Worm (Caenorhabditis elegans) whole organism, early embryonic: ENCODE measurements around the gene F08F3.10.

Source experiments
- B0310.2 ChIP-seq: sonication (generic microtip); optimal IDR thresholded peaks from 2 replicates; lab custom pipeline; 2016; ENCODE audit warnings: mild to moderate bottlenecking, missing genetic modification characterization, missing compliant biosample characterization
- F13C5.2 ChIP-seq: sonication (generic microtip); optimal IDR thresholded peaks from 2 replicates; lab custom pipeline; 2017; ENCODE audit warnings: mild to moderate bottlenecking, missing genetic modification characterization, inconsistent platforms, missing compliant biosample characterization
- aly-1 ChIP-seq: sonication (generic microtip); optimal IDR thresholded peaks from 2 replicates; lab custom pipeline; 2016; ENCODE audit warnings: missing genetic modification characterization, missing compliant biosample characterization
- ama-1 ChIP-seq: fragments of 150-350 bp; optimal IDR thresholded peaks from 2 replicates; lab custom pipeline; 2014
- ceh-13 ChIP-seq: fragments of 200-800 bp; sonication (Bioruptor generic); optimal IDR thresholded peaks from 2 replicates; lab custom pipeline; 2018; ENCODE audit warnings: mild to moderate bottlenecking, missing genetic modification characterization, missing compliant biosample characterization
- ceh-36 ChIP-seq: sonication (generic microtip); optimal IDR thresholded peaks from 2 replicates; lab custom pipeline; 2016; ENCODE audit warnings: missing genetic modification characterization, inconsistent platforms, missing compliant biosample characterization
- ets-7 ChIP-seq: sonication (generic microtip); optimal IDR thresholded peaks from 2 replicates; lab custom pipeline; 2016; ENCODE audit warnings: missing genotype, missing genetic modification characterization, missing compliant biosample characterization
- flt-1 ChIP-seq: fragments of 200-800 bp; sonication (Bioruptor generic); IDR thresholded peaks from 2 replicates; pipeline ENCODE4 v1.3.6; 2022; ENCODE audit warnings: missing genetic modification characterization, missing compliant biosample characterization
- hmbx-1 ChIP-seq: sonication (generic microtip); optimal IDR thresholded peaks from 2 replicates; lab custom pipeline; 2016; ENCODE audit warnings: mild to moderate bottlenecking, missing genetic modification characterization, missing compliant biosample characterization
- hmg-4 ChIP-seq: fragments of 200-800 bp; sonication (Bioruptor generic); optimal IDR thresholded peaks from 2 replicates; lab custom pipeline; 2018; ENCODE audit warnings: mild to moderate bottlenecking, missing genetic modification characterization, missing compliant biosample characterization
- hnd-1 ChIP-seq: sonication (generic microtip); optimal IDR thresholded peaks from 2 replicates; lab custom pipeline; 2016; ENCODE audit warnings: missing genetic modification characterization, missing compliant biosample characterization
- pes-1 ChIP-seq: fragments of 200-800 bp; sonication (Bioruptor generic); IDR thresholded peaks from 2 replicates; pipeline ENCODE4 v1.3.6; 2022; ENCODE audit warnings: missing genetic modification reagents, missing genetic modification characterization, missing compliant biosample characterization
- scrt-1 ChIP-seq: fragments of 200-800 bp; sonication (Bioruptor generic); IDR thresholded peaks from 2 replicates; pipeline ENCODE4 v1.3.6; 2022; ENCODE audit warnings: missing genetic modification characterization, missing compliant biosample characterization
- sea-1 ChIP-seq: fragments of 200-800 bp; sonication (Bioruptor generic); conservative IDR thresholded peaks from 2 replicates; pipeline ENCODE4 v1.3.6; 2022; ENCODE audit warnings: missing genetic modification characterization, missing compliant biosample characterization
- tbx-11 ChIP-seq: fragments of 200-800 bp; sonication (Bioruptor generic); IDR thresholded peaks from 2 replicates; pipeline ENCODE4 v1.3.6; 2022; ENCODE audit warnings: missing genetic modification characterization, missing compliant biosample characterization
- tbx-37 ChIP-seq: fragments of 200-800 bp; sonication (Bioruptor generic); conservative IDR thresholded peaks from 2 replicates; pipeline ENCODE4 v1.3.6; 2022; ENCODE audit warnings: missing genetic modification reagents, missing genetic modification characterization, missing compliant biosample characterization
- tra-4 ChIP-seq: sonication (generic microtip); optimal IDR thresholded peaks from 2 replicates; lab custom pipeline; 2017; ENCODE audit warnings: missing genetic modification characterization, missing compliant biosample characterization

Gene F08F3.10

ce11 chrV:5432499-5432898, 19.3 kb downstream of the F08F3.10 start, which contains the start of gene F08F3.8:
Gene F08F3.8 (minus strand): TSS chrV:5432599.
- TF ChIP-seq tbx-11 (GFP tag; lab: Robert Waterston, UW), result no peak

- TF ChIP-seq tra-4 (tag; lab: Kevin White, UChicago), result no peak
These were observed 19.9 kb downstream of the F08F3.10 start, which contains the start of gene acl-6 for ce11 chrV:5433020-5433419. Gene acl-6 (plus strand): TSS chrV:5433386.

ce11 chrV:5439068-5439467, 25.9 kb downstream of the F08F3.10 start, which contains the start of gene snpc-1.3:
Gene snpc-1.3 (minus strand): TSS chrV:5439168.
- no peak for TF ChIP-seq tbx-37 (GFP tag; lab: Robert Waterston, UW)
- no peak for TF ChIP-seq scrt-1
- no peak for TF ChIP-seq hmbx-1 (tag; lab: Kevin White, UChicago)
- no peak for TF ChIP-seq ceh-13
- no peak for TF ChIP-seq hmg-4 (GFP tag; lab: Kevin White, UChicago)
- no peak for TF ChIP-seq pes-1 (GFP tag; lab: Robert Waterston, UW)
- TF ChIP-seq ama-1 (lab: Kevin White, UChicago), result no peak
- no peak for TF ChIP-seq sea-1
- no peak for TF ChIP-seq B0310.2 (tag; lab: Kevin White, UChicago)
- TF ChIP-seq flt-1 (GFP tag; lab: Robert Waterston, UW), result no peak
- TF ChIP-seq tbx-11 (GFP tag; lab: Robert Waterston, UW), result no peak
- no peak for TF ChIP-seq tra-4 (tag; lab: Kevin White, UChicago)
- TF ChIP-seq ceh-36, result no peak
- TF ChIP-seq hnd-1 (tag; lab: Kevin White, UChicago), result no peak
- no peak for TF ChIP-seq ets-7
- no peak for TF ChIP-seq aly-1 (tag; lab: Kevin White, UChicago)
- TF ChIP-seq F13C5.2 (tag; lab: Kevin White, UChicago), result no peak

- TF ChIP-seq tra-4 (tag; lab: Kevin White, UChicago), result no peak
- no peak for TF ChIP-seq ama-1 (lab: Kevin White, UChicago)
- no peak for TF ChIP-seq F13C5.2 (tag; lab: Kevin White, UChicago)
- no peak for TF ChIP-seq pes-1 (GFP tag; lab: Robert Waterston, UW)
- no peak for TF ChIP-seq scrt-1
- no peak for TF ChIP-seq sea-1
- TF ChIP-seq ceh-36, result no peak
- TF ChIP-seq aly-1 (tag; lab: Kevin White, UChicago), result no peak
- no peak for TF ChIP-seq hmbx-1 (tag; lab: Kevin White, UChicago)
- no peak for TF ChIP-seq B0310.2 (tag; lab: Kevin White, UChicago)
These were observed 29.2 kb downstream of the F08F3.10 start for ce11 chrV:5442366-5442765.

- no peak for TF ChIP-seq scrt-1
- TF ChIP-seq hmbx-1 (tag; lab: Kevin White, UChicago), result no peak
- no peak for TF ChIP-seq ama-1 (lab: Kevin White, UChicago)
- TF ChIP-seq tbx-37 (GFP tag; lab: Robert Waterston, UW), result no peak
- no peak for TF ChIP-seq ceh-13
- TF ChIP-seq F13C5.2 (tag; lab: Kevin White, UChicago), result no peak
- TF ChIP-seq hnd-1 (tag; lab: Kevin White, UChicago), result no peak
- TF ChIP-seq ceh-36, result no peak
- TF ChIP-seq hmg-4 (GFP tag; lab: Kevin White, UChicago), result no peak
- no peak for TF ChIP-seq tra-4 (tag; lab: Kevin White, UChicago)
These were observed 30.9 kb downstream of the F08F3.10 start for ce11 chrV:5444037-5444436.

DNA sequence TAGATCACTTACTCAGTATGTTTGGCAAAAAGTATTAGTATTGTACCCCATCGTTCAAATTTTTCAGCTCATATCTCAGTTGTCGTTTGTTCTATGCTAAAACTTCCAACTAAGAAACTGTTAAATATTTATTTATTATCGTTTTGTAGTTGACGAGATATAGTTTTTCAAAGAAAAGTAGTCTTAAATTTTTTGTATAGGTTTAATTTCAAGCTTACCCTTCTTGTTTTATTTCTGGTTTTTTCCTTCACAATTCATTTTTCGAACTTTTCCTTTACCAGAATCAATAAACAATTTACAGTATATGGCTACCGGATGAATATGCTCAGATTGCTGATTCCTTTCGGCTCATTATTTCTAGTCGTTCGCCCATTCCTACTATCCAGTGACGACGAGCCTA, 32.7 kb downstream of the F08F3.10 start, which contains the start of gene F08F3.1:
TSS of gene F08F3.1 (plus strand) at position 301 of the 400 bp plus-strand sequence.
- TF ChIP-seq scrt-1 (no peak), tbx-37 (GFP tag; lab: Robert Waterston, UW) (no peak), tra-4 (tag; lab: Kevin White, UChicago) (no peak), B0310.2 (tag; lab: Kevin White, UChicago) (no peak), ceh-13 (no peak), sea-1 (no peak)

DNA sequence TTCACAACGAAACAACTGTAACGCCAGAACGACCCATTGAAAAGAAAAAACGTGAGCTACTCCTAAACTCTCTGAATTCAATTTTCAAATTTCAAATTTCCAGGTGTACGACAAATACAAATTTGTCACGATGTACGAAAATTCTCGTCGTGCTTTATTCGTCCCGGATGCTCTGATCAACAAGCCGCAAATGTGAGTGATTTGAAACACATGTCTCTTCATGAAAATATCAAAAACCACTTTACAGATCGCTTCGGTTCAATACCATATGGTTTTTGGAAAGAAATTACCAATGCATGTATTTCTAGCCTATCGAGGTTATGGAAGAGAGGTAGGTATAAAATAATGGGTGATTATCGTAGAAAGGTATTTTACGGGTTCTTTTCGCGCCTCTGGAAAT, 33.9 kb downstream of the F08F3.10 start:
- no peak for TF ChIP-seq B0310.2 (tag; lab: Kevin White, UChicago)
- no peak for TF ChIP-seq scrt-1
- no peak for TF ChIP-seq flt-1 (GFP tag; lab: Robert Waterston, UW)
- TF ChIP-seq sea-1, result no peak
- no peak for TF ChIP-seq aly-1 (tag; lab: Kevin White, UChicago)
- TF ChIP-seq hmg-4 (GFP tag; lab: Kevin White, UChicago), result no peak
- no peak for TF ChIP-seq tbx-11 (GFP tag; lab: Robert Waterston, UW)
- no peak for TF ChIP-seq tra-4 (tag; lab: Kevin White, UChicago)
- no peak for TF ChIP-seq ceh-13
- no peak for TF ChIP-seq ets-7
- TF ChIP-seq tbx-37 (GFP tag; lab: Robert Waterston, UW), result no peak
- TF ChIP-seq F13C5.2 (tag; lab: Kevin White, UChicago), result no peak
- TF ChIP-seq ama-1 (lab: Kevin White, UChicago), result no peak
- TF ChIP-seq hmbx-1 (tag; lab: Kevin White, UChicago), result no peak
- no peak for TF ChIP-seq pes-1 (GFP tag; lab: Robert Waterston, UW)
- no peak for TF ChIP-seq hnd-1 (tag; lab: Kevin White, UChicago)
- TF ChIP-seq ceh-36, result no peak

DNA sequence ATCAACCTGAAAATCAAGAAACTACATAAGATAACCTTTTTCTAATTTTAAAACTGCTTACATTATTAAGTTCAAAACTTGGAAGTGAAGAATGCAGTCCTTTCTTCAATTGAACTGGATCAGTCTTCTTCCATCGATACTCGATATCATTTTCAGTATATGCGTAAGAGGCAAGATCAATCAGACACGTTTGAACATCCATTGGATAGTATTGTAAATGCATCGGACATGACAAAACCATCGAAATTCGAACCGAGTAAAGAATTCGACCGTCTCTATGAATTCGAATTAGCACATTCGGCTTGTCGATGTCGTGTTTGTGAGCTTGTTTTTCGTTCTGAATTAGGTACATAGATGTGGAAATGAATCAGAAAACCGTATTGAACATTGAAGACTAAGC, 37.6 kb downstream of the F08F3.10 start:
- TF ChIP-seq aly-1 (tag; lab: Kevin White, UChicago) (no peak), scrt-1 (no peak), tra-4 (tag; lab: Kevin White, UChicago) (no peak), pes-1 (GFP tag; lab: Robert Waterston, UW) (no peak), ceh-36 (no peak), hnd-1 (tag; lab: Kevin White, UChicago) (no peak), hmg-4 (GFP tag; lab: Kevin White, UChicago) (no peak), hmbx-1 (tag; lab: Kevin White, UChicago) (no peak), flt-1 (GFP tag; lab: Robert Waterston, UW) (no peak), tbx-11 (GFP tag; lab: Robert Waterston, UW) (no peak), B0310.2 (tag; lab: Kevin White, UChicago) (no peak), ceh-13 (no peak), sea-1 (no peak), ets-7 (no peak), ama-1 (lab: Kevin White, UChicago) (no peak), F13C5.2 (tag; lab: Kevin White, UChicago) (no peak), tbx-37 (GFP tag; lab: Robert Waterston, UW) (no peak)
